Fruit fly (Drosophila melanogaster) Kc167 (cell line): ENCODE data around the gene Vajk2.

Source experiments
- Myc ChIP-seq: fragments of >200 bp; optimal IDR thresholded peaks from 2 replicates; lab custom pipeline; 2017; ENCODE audit warnings: missing external identifiers
- insv ChIP-seq: fragments of >200 bp; optimal IDR thresholded peaks from 3 replicates; lab custom pipeline; 2018; ENCODE audit warnings: missing external identifiers

dm6 chr2L:13923453-13923852, 11.0 kb downstream of the Vajk2 start, which contains the start of gene Vajk1:
- TF ChIP-seq insv (lab: Kevin White, UChicago) (no peak), Myc (lab: Kevin White, UChicago) (no peak)
